Fruit fly (Drosophila melanogaster) whole organism, embryonic: ENCODE data around the gene Pex11c.
A peak's percentile ranks its signal among the peaks of the same experiment; 100 is the strongest.

Source experiments
- Atf-2 ChIP-seq: fragments of 200-800 bp; sonication (Bioruptor generic); optimal IDR thresholded peaks from 2 replicates; lab custom pipeline; 2016; ENCODE audit warnings: missing biosample characterization, missing genetic modification characterization
- BEAF-32 ChIP-seq: fragments of 200-800 bp; sonication (Bioruptor generic); optimal IDR thresholded peaks from 3 replicates; lab custom pipeline; 2017; ENCODE audit warnings: missing biosample characterization, missing genetic modification characterization, mild to moderate bottlenecking, moderate library complexity, missing genetic modification reagents
- Bgb ChIP-seq: fragments of 200-800 bp; sonication (Bioruptor generic); IDR thresholded peaks from 2 replicates; pipeline ENCODE4 v1.3.6; 2022; ENCODE audit warnings: missing biosample characterization, missing genetic modification characterization; ENCODE audit not compliant: partially characterized antibody
- Blimp-1 ChIP-seq: fragments of 200-800 bp; sonication (Bioruptor generic); optimal IDR thresholded peaks from 3 replicates; lab custom pipeline; 2018; ENCODE audit warnings: missing biosample characterization, missing genetic modification characterization, mild to moderate bottlenecking, moderate library complexity, missing genetic modification reagents
- Bteb2 ChIP-seq: fragments of 200-800 bp; sonication (Bioruptor generic); optimal IDR thresholded peaks from 2 replicates; lab custom pipeline; 2016; ENCODE audit warnings: missing biosample characterization, missing genetic modification characterization
- CG10543 ChIP-seq: fragments of 200-800 bp; sonication (Bioruptor generic); optimal IDR thresholded peaks from 3 replicates; lab custom pipeline; 2017; ENCODE audit warnings: missing biosample characterization, mild to moderate bottlenecking, missing genetic modification characterization, moderate library complexity
- CG11247 ChIP-seq: fragments of 200-800 bp; sonication (Bioruptor generic); IDR thresholded peaks from 2 replicates; pipeline ENCODE4 v1.3.6; 2022; ENCODE audit warnings: missing biosample characterization, missing genetic modification characterization
- CG11696 ChIP-seq: fragments of 200-800 bp; sonication (Bioruptor generic); IDR thresholded peaks from 2 replicates; pipeline ENCODE4 v1.3.6; 2022; ENCODE audit warnings: missing biosample characterization, missing genetic modification characterization
- CG12104 ChIP-seq: fragments of 200-800 bp; sonication (Bioruptor generic); optimal IDR thresholded peaks from 3 replicates; lab custom pipeline; 2016; ENCODE audit warnings: missing biosample characterization, missing genetic modification characterization
- CG12299 ChIP-seq: fragments of 200-800 bp; sonication (Bioruptor generic); optimal IDR thresholded peaks from 2 replicates; lab custom pipeline; 2018; ENCODE audit warnings: missing biosample characterization, mild to moderate bottlenecking, missing genetic modification characterization
- CG14710 ChIP-seq: fragments of 200-800 bp; sonication (Bioruptor generic); optimal IDR thresholded peaks from 3 replicates; lab custom pipeline; 2019; ENCODE audit warnings: missing biosample characterization, mild to moderate bottlenecking, missing genetic modification characterization, moderate library complexity
- CG1529 ChIP-seq: fragments of 200-800 bp; sonication (Bioruptor generic); optimal IDR thresholded peaks from 3 replicates; lab custom pipeline; 2018; ENCODE audit warnings: missing biosample characterization, missing genetic modification characterization
- CG15479 ChIP-seq: fragments of 200-800 bp; sonication (Bioruptor generic); optimal IDR thresholded peaks from 3 replicates; lab custom pipeline; 2019; ENCODE audit warnings: missing biosample characterization, mild to moderate bottlenecking, missing genetic modification characterization, moderate library complexity
- CG16863 ChIP-seq: fragments of 200-800 bp; sonication (Bioruptor generic); optimal IDR thresholded peaks from 3 replicates; lab custom pipeline; 2016; ENCODE audit warnings: missing biosample characterization, missing genetic modification characterization
- CG2875 ChIP-seq: fragments of 200-800 bp; sonication (Bioruptor generic); optimal IDR thresholded peaks from 2 replicates; lab custom pipeline; 2017; ENCODE audit warnings: missing biosample characterization, mild to moderate bottlenecking, missing genetic modification characterization, missing genetic modification reagents
- CG31388 ChIP-seq: fragments of 200-800 bp; sonication (Bioruptor generic); optimal IDR thresholded peaks from 2 replicates; lab custom pipeline; 2016; ENCODE audit warnings: missing biosample characterization, missing genetic modification characterization
- CG3281 ChIP-seq: fragments of 200-800 bp; sonication (Bioruptor generic); optimal IDR thresholded peaks from 3 replicates; lab custom pipeline; 2017; ENCODE audit warnings: missing biosample characterization, mild to moderate bottlenecking, missing genetic modification characterization
- CG4424 ChIP-seq: fragments of 200-800 bp; sonication (Bioruptor generic); optimal IDR thresholded peaks from 3 replicates; lab custom pipeline; 2016; ENCODE audit warnings: missing biosample characterization, missing genetic modification characterization
- CG4617 ChIP-seq: fragments of 200-800 bp; sonication (Bioruptor generic); optimal IDR thresholded peaks from 3 replicates; lab custom pipeline; 2016; ENCODE audit warnings: missing biosample characterization, missing genetic modification characterization, borderline replicate concordance
- CG4730 ChIP-seq: fragments of 200-800 bp; sonication (Bioruptor generic); IDR thresholded peaks from 2 replicates; pipeline ENCODE4 v1.3.6; 2022; ENCODE audit warnings: missing biosample characterization, missing genetic modification characterization
- Doc3 ChIP-seq: fragments of 200-800 bp; sonication (Bioruptor generic); IDR thresholded peaks from 3 replicates; pipeline ENCODE4 v1.3.6; 2022; ENCODE audit warnings: missing biosample characterization, missing genetic modification characterization; ENCODE audit not compliant: partially characterized antibody
- GATAe ChIP-seq: fragments of 200-800 bp; sonication (Bioruptor generic); conservative IDR thresholded peaks from 2 replicates; pipeline ENCODE4 v1.3.6; 2022; ENCODE audit warnings: missing biosample characterization, missing genetic modification characterization
- HHEX ChIP-seq: fragments of 200-800 bp; sonication (Bioruptor generic); optimal IDR thresholded peaks from 3 replicates; lab custom pipeline; 2017; ENCODE audit warnings: missing biosample characterization, mild to moderate bottlenecking, missing genetic modification characterization, missing genetic modification reagents
- Hmx ChIP-seq: fragments of 200-800 bp; sonication (Bioruptor generic); optimal IDR thresholded peaks from 2 replicates; lab custom pipeline; 2016; ENCODE audit warnings: missing biosample characterization, missing genetic modification characterization
- Lpt ChIP-seq: fragments of >200 bp; optimal IDR thresholded peaks from 2 replicates; lab custom pipeline; 2018; ENCODE audit warnings: missing biosample characterization, missing genetic modification characterization
- MESR4 ChIP-seq: fragments of 200-800 bp; sonication (Bioruptor generic); optimal IDR thresholded peaks from 2 replicates; lab custom pipeline; 2018; ENCODE audit warnings: missing biosample characterization, mild to moderate bottlenecking, missing genetic modification characterization, moderate library complexity
- Mad ChIP-seq: fragments of 200-800 bp; sonication (Bioruptor generic); optimal IDR thresholded peaks from 2 replicates; lab custom pipeline; 2016; ENCODE audit warnings: missing biosample characterization, missing genetic modification characterization
- NFAT ChIP-seq: fragments of 200-800 bp; sonication (Bioruptor generic); IDR thresholded peaks from 2 replicates; pipeline ENCODE4 v1.3.6; 2022; ENCODE audit warnings: missing biosample characterization, missing genetic modification characterization
- Neu2 ChIP-seq: fragments of 200-800 bp; sonication (Bioruptor generic); optimal IDR thresholded peaks from 3 replicates; lab custom pipeline; 2016; ENCODE audit warnings: missing biosample characterization, missing genetic modification characterization, borderline replicate concordance
- NfI ChIP-seq: fragments of 200-800 bp; sonication (Bioruptor generic); optimal IDR thresholded peaks from 3 replicates; lab custom pipeline; 2018; ENCODE audit warnings: missing biosample characterization, mild to moderate bottlenecking, missing genetic modification characterization, moderate library complexity
- Ptx1 ChIP-seq: fragments of 200-800 bp; sonication (Bioruptor generic); IDR thresholded peaks from 2 replicates; pipeline ENCODE4 v1.3.6; 2022; ENCODE audit warnings: missing biosample characterization, missing genetic modification characterization
- Sox100B ChIP-seq: fragments of 200-800 bp; sonication (Bioruptor generic); optimal IDR thresholded peaks from 3 replicates; lab custom pipeline; 2018; ENCODE audit warnings: missing biosample characterization, mild to moderate bottlenecking, missing genetic modification characterization
- amos ChIP-seq: fragments of 200-800 bp; sonication (Bioruptor generic); IDR thresholded peaks from 2 replicates; pipeline ENCODE4 v1.3.6; 2022; ENCODE audit warnings: missing biosample characterization, missing genetic modification characterization; ENCODE audit not compliant: partially characterized antibody
- br ChIP-seq: fragments of >200 bp; optimal IDR thresholded peaks from 2 replicates; lab custom pipeline; 2017
- bsh ChIP-seq, 2 experiments: fragments of 200-800 bp; sonication (Bioruptor generic); optimal IDR thresholded peaks; 2 replicates each; lab custom pipeline; 2017 to 2018; ENCODE audit warnings: mild to moderate bottlenecking in 2 of 2, missing biosample characterization in 2 of 2, missing genetic modification characterization in 2 of 2, moderate library complexity in 1 of 2
- chinmo ChIP-seq: fragments of 200-800 bp; sonication (Bioruptor generic); IDR thresholded peaks from 4 replicates; pipeline ENCODE4 v1.3.6; 2022; ENCODE audit warnings: missing biosample characterization, missing genetic modification characterization; ENCODE audit not compliant: partially characterized antibody
- chm ChIP-seq: fragments of 200-800 bp; sonication (Bioruptor generic); IDR thresholded peaks from 2 replicates; pipeline ENCODE4 v1.3.6; 2022; ENCODE audit warnings: missing biosample characterization, missing genetic modification characterization
- exex ChIP-seq: fragments of 200-800 bp; sonication (Bioruptor generic); optimal IDR thresholded peaks from 4 replicates; lab custom pipeline; 2018; ENCODE audit warnings: missing biosample characterization, mild to moderate bottlenecking, missing genetic modification characterization, moderate library complexity
- gce ChIP-seq: fragments of 200-800 bp; sonication (Bioruptor generic); IDR thresholded peaks from 3 replicates; pipeline ENCODE4 v1.3.6; 2022; ENCODE audit warnings: missing biosample characterization, missing genetic modification characterization
- gro ChIP-seq: fragments of 200-800 bp; sonication (Bioruptor generic); optimal IDR thresholded peaks from 2 replicates; lab custom pipeline; 2016; ENCODE audit warnings: missing biosample characterization, missing genetic modification characterization
- mirr ChIP-seq: fragments of 200-800 bp; sonication (Bioruptor generic); optimal IDR thresholded peaks from 3 replicates; lab custom pipeline; 2018; ENCODE audit warnings: missing biosample characterization, mild to moderate bottlenecking, missing genetic modification characterization
- nau ChIP-seq: fragments of 200-800 bp; sonication (Bioruptor generic); optimal IDR thresholded peaks from 3 replicates; lab custom pipeline; 2017; ENCODE audit warnings: missing biosample characterization, mild to moderate bottlenecking, missing genetic modification characterization, missing genetic modification reagents
- nerfin-2 ChIP-seq: fragments of 200-800 bp; sonication (Bioruptor generic); IDR thresholded peaks from 2 replicates; pipeline ENCODE4 v1.3.6; 2022; ENCODE audit warnings: missing biosample characterization, missing genetic modification characterization; ENCODE audit not compliant: partially characterized antibody
- peb ChIP-seq: fragments of 200-800 bp; sonication (Bioruptor generic); IDR thresholded peaks from 2 replicates; pipeline ENCODE4 v1.3.6; 2022; ENCODE audit warnings: missing biosample characterization, missing genetic modification characterization
- rib ChIP-seq: fragments of 200-800 bp; sonication (Bioruptor generic); IDR thresholded peaks from 2 replicates; pipeline ENCODE4 v1.3.6; 2022; ENCODE audit warnings: missing biosample characterization, missing genetic modification characterization
- slp2 ChIP-seq: fragments of 200-800 bp; sonication (Bioruptor generic); optimal IDR thresholded peaks from 2 replicates; lab custom pipeline; 2016; ENCODE audit warnings: missing biosample characterization, missing genetic modification characterization
- sr ChIP-seq: fragments of 200-800 bp; sonication (Bioruptor generic); IDR thresholded peaks from 3 replicates; pipeline ENCODE4 v1.3.6; 2022; ENCODE audit warnings: missing biosample characterization, missing genetic modification characterization
- usp ChIP-seq: fragments of >200 bp; optimal IDR thresholded peaks from 2 replicates; lab custom pipeline; 2017; ENCODE audit warnings: missing biosample characterization, missing genetic modification characterization
- yki ChIP-seq: fragments of >200 bp; optimal IDR thresholded peaks from 3 replicates; lab custom pipeline; 2018

Gene Pex11c

dm6 chr3R:23293066-23293777 lies 35.1 kb downstream of the Pex11c start (continued):
- TF ChIP-seq gro (peak; percentile 21), Bteb2 (GFP tag; lab: Kevin White, UChicago) (no peak), gce (0 out of 3 replicates have a peak, but pooled peaks have one; percentile 28), CG16863 (GFP tag; lab: Kevin White, UChicago) (no peak), yki (no peak), Hmx (GFP tag; lab: Kevin White, UChicago) (no peak), br (lab: Kevin White, UChicago) (no peak), CG15479 (GFP tag; lab: Kevin White, UChicago) (peak; percentile 54), nau (GFP tag; lab: Kevin White, UChicago) (no peak), Lpt (GFP tag; lab: Kevin White, UChicago) (no peak), sr (peak; percentile 48; the same call in 2 of the 3 replicates), CG14710 (peak; percentile 39), amos (GFP tag; lab: Robert Waterston, UW) (peak; percentile 19; the same call in 1 of the 2 replicates), CG12299 (no peak), Mad (GFP tag; lab: Kevin White, UChicago) (peak; percentile 31), nerfin-2 (GFP tag; lab: Robert Waterston, UW) (no peak), NfI (GFP tag; lab: Kevin White, UChicago) (peak; percentile 9), CG4617 (GFP tag; lab: Kevin White, UChicago) (no peak), Doc3 (GFP tag; lab: Robert Waterston, UW) (no peak), CG11247 (GFP tag; lab: Robert Waterston, UW) (peak; percentile 38; the same call in 1 of the 2 replicates), CG1529 (GFP tag; lab: Kevin White, UChicago) (peak; percentile 41), CG31388 (GFP tag; lab: Kevin White, UChicago) (peak; percentile 14), slp2 (no peak), CG4424 (peak; percentile 38), Neu2 (no peak), NFAT (GFP tag; lab: Robert Waterston, UW) (no peak), Ptx1 (GFP tag; lab: Robert Waterston, UW) (peak; percentile 63), CG2875 (GFP tag; lab: Kevin White, UChicago) (peak; percentile 45), CG4730 (GFP tag; lab: Robert Waterston, UW) (peak; percentile 53; the same call in 1 of the 2 replicates), CG11696 (GFP tag; lab: Robert Waterston, UW) (peak; percentile 46; the same call in 1 of the 2 replicates), CG3281 (GFP tag; lab: Kevin White, UChicago) (no peak), rib (GFP tag; lab: Robert Waterston, UW) (peak; percentile 37; the same call in 1 of the 2 replicates), mirr (GFP tag; lab: Kevin White, UChicago) (peak; percentile 76), MESR4 (no peak), CG10543 (GFP tag; lab: Kevin White, UChicago) (peak; percentile 48), Sox100B (GFP tag; lab: Kevin White, UChicago) (no peak), Blimp-1 (GFP tag; lab: Kevin White, UChicago) (peak; percentile 65), HHEX (GFP tag; lab: Kevin White, UChicago) (peak; percentile 23), chinmo (GFP tag; lab: Robert Waterston, UW) (peak; percentile 87; the same call in 2 of the 4 replicates), peb (0 out of 2 replicates have a peak, but pooled peaks have one; percentile 17), Atf-2 (GFP tag; lab: Kevin White, UChicago) (no peak), CG12104 (no peak), bsh (GFP tag; optimal IDR thresholded peaks at IDR 0.05; lab: Kevin White, UChicago) (peak; percentile 60 to 81), GATAe (GFP tag; lab: Robert Waterston, UW) (no peak), Bgb (no peak), chm (peak; percentile 26; the same call in 1 of the 2 replicates), usp (GFP tag; lab: Kevin White, UChicago) (no peak), exex (tag; lab: Kevin White, UChicago) (peak; percentile 29), BEAF-32 (GFP tag; lab: Kevin White, UChicago) (no peak)
